Fruit fly (Drosophila melanogaster): Measurements from ENCODE around the gene ERp44.

DNA sequence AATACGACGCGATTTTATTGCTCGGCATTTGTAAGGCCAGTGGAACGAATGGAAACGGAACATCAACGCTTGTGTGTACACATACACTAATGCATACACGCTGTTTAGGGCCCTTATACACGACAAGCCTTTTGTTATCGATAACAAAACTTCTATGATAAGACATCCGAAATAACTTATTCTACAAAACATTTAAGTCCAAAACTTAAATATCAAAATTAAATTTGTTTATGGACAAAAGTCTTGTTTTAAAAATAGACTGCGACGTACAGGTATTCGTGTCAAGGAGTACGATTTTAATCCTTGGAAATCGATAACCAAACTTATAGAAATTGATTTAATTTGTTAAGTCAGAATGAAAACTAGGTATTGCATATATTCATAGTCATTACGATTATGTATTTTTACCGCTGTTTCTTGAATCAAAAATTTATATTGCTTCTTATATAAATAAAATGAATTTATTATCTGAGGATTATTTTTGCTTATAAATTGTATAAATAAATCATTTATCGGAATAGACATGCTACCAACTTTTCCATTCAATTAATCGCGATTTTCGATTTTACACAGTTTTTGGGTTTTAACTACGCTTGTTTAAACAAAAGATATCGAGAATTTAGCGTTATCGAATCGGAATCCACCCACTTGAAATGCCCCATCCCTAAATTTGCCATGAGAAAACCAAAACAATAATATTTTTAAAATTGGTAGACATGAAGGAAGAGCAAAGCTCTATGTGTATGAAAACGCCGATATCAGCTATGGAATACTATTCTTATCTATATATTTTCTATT is 15.8 kb upstream of the ERp44 start, which contains the start of the genes CG9915 and SWIP:
- TF ChIP-seq CG5204 (GFP tag; optimal IDR thresholded peaks at IDR 0.05) (no peak), CG1620 (GFP tag; optimal IDR thresholded peaks at IDR 0.05) (no peak), cic (GFP tag; optimal IDR thresholded peaks at IDR 0.05) (no peak), kay (GFP tag; ENCODE audit: borderline replicate concordance) (peak; percentile 55)

Measured in whole organism, adult.